Fruit fly (Drosophila melanogaster): ENCODE data around the gene kay.

dm6 chr3R:29775755-29776686 is 10.2 kb downstream of the kay start:
- TF ChIP-seq kay (GFP tag; ENCODE audit: borderline replicate concordance): no peak
- TF ChIP-seq Clk (GFP tag; optimal IDR thresholded peaks at IDR 0.05): peak; percentile 3
- TF ChIP-seq CG14711 (tag; optimal IDR thresholded peaks at IDR 0.05): no peak
- TF ChIP-seq cnc (optimal IDR thresholded peaks at IDR 0.05): no peak
- no peak for TF ChIP-seq CG12768 (GFP tag; optimal IDR thresholded peaks at IDR 0.05)
- no peak for TF ChIP-seq CG7045 (GFP tag; optimal IDR thresholded peaks at IDR 0.05)
- no peak for TF ChIP-seq CG1620 (GFP tag; optimal IDR thresholded peaks at IDR 0.05)
- no peak for TF ChIP-seq Crg-1 (GFP tag; optimal IDR thresholded peaks at IDR 0.05)
- no peak for TF ChIP-seq Hr96 (GFP tag; optimal IDR thresholded peaks at IDR 0.05)

Measured in whole organism, adult.